Worm (Caenorhabditis elegans): ENCODE measurements around the gene W01C9.2.

DNA sequence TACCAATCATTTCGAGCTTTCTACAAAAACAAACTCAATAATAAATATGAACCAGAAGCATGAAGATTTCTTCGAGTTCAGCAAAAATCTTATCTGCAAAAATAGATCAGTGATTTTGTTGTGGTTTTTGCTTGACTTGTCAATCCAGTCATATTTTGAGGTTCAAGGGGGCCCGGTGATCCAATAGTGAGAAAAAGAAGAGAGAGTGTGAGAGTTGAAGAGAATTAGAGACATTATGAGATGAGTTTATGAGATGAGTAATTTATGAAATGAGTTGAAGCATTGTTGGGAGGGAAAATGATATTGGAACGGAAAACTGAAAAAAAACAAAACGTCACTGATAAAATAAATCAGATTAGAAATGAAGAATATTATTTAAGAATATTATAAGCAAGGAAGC, 27.2 kb upstream of the W01C9.2 start, which contains the start of gene T13H5.1:
- TF ChIP-seq hlh-15 (tag; optimal IDR thresholded peaks at IDR 0.05) (no peak), ttx-3 (tag; optimal IDR thresholded peaks at IDR 0.05) (no peak), pha-4 (tag; optimal IDR thresholded peaks at IDR 0.05) (no peak), ceh-45 (GFP tag; IDR thresholded peaks at IDR 0.05) (no peak), ceh-34 (tag; optimal IDR thresholded peaks at IDR 0.05) (no peak), F13H6.1 (tag; optimal IDR thresholded peaks at IDR 0.05) (no peak), hlh-6 (tag; optimal IDR thresholded peaks at IDR 0.05) (no peak), unc-3 (GFP tag; conservative IDR thresholded peaks at IDR 0.05) (no peak), unc-3 (tag; optimal IDR thresholded peaks at IDR 0.05) (no peak), tbx-2 (tag; optimal IDR thresholded peaks at IDR 0.05) (no peak), fkh-10 (GFP tag; optimal IDR thresholded peaks at IDR 0.05) (no peak), elt-2 (tag; optimal IDR thresholded peaks at IDR 0.05) (no peak)
